Fruit fly (Drosophila melanogaster) whole organism: ENCODE data around the gene CG17597.

Experiments used
- CG8478 ChIP-seq: fragments of >200 bp; optimal IDR thresholded peaks from 2 replicates; lab custom pipeline; 2018; ENCODE audit warnings: inconsistent platforms
- Dll ChIP-seq: fragments of >200 bp; optimal IDR thresholded peaks from 2 replicates; lab custom pipeline; 2017
- EcR ChIP-seq, 2 experiments: fragments of >200 bp; optimal IDR thresholded peaks; 2 replicates each; lab custom pipeline; 2017; ENCODE audit warnings: missing biosample characterization in 2 of 2, missing genetic modification characterization in 2 of 2, missing genetic modification reagents in 2 of 2
- pan ChIP-seq: fragments of >200 bp; optimal IDR thresholded peaks from 2 replicates; lab custom pipeline; 2017
- psq ChIP-seq: fragments of >200 bp; optimal IDR thresholded peaks from 2 replicates; lab custom pipeline; 2017
- usp ChIP-seq: fragments of >200 bp; optimal IDR thresholded peaks from 2 replicates; lab custom pipeline; 2017; ENCODE audit warnings: missing biosample characterization, missing genetic modification characterization, mixed read lengths

CG17597 gene

dm6 chr2L:18795917-18796402, 35.0 kb downstream of the CG17597 start:
- TF ChIP-seq EcR (GFP tag; optimal IDR thresholded peaks at IDR 0.05; lab: Kevin White, UChicago) (no peak), pan (lab: Kevin White, UChicago) (no peak), usp (GFP tag; lab: Kevin White, UChicago) (no peak), psq (lab: Kevin White, UChicago) (no peak), CG8478 (lab: Kevin White, UChicago) (no peak), Dll (lab: Kevin White, UChicago) (peak; percentile 87)

- TF ChIP-seq Dll (lab: Kevin White, UChicago) (no peak), CG8478 (lab: Kevin White, UChicago) (no peak), usp (GFP tag; lab: Kevin White, UChicago) (no peak), psq (lab: Kevin White, UChicago) (no peak), EcR (GFP tag; optimal IDR thresholded peaks at IDR 0.05; lab: Kevin White, UChicago) (no peak), pan (lab: Kevin White, UChicago) (no peak)
Observed at dm6 chr2L:18793243-18793642, 37.7 kb downstream of the CG17597 start.

- TF ChIP-seq psq (lab: Kevin White, UChicago) (no peak), CG8478 (lab: Kevin White, UChicago) (no peak), usp (GFP tag; lab: Kevin White, UChicago) (no peak), pan (lab: Kevin White, UChicago) (no peak), Dll (lab: Kevin White, UChicago) (no peak), EcR (GFP tag; optimal IDR thresholded peaks at IDR 0.05; lab: Kevin White, UChicago) (no peak)
Observed at dm6 chr2L:18792806-18793205, 38.1 kb downstream of the CG17597 start, which contains the start of gene ham. TSS of gene ham (minus strand) at chr2L:18792906.

dm6 chr2L:18789773-18790385, 41.1 kb downstream of the CG17597 start:
- TF ChIP-seq psq (lab: Kevin White, UChicago) (no peak), usp (GFP tag; lab: Kevin White, UChicago) (no peak), Dll (lab: Kevin White, UChicago) (no peak), EcR (GFP tag; optimal IDR thresholded peaks at IDR 0.05; lab: Kevin White, UChicago) (no peak), CG8478 (lab: Kevin White, UChicago) (no peak), pan (lab: Kevin White, UChicago) (no peak)

- TF ChIP-seq EcR (GFP tag; optimal IDR thresholded peaks at IDR 0.05; lab: Kevin White, UChicago): no peak
- TF ChIP-seq CG8478 (lab: Kevin White, UChicago): no peak
- no peak for TF ChIP-seq Dll (lab: Kevin White, UChicago)
- TF ChIP-seq psq (lab: Kevin White, UChicago): no peak
- TF ChIP-seq pan (lab: Kevin White, UChicago): no peak
- TF ChIP-seq usp (GFP tag; lab: Kevin White, UChicago): no peak
Observed at dm6 chr2L:18788953-18789352, 42.0 kb downstream of the CG17597 start.

- TF ChIP-seq usp (GFP tag; lab: Kevin White, UChicago): no peak
- no peak for TF ChIP-seq CG8478 (lab: Kevin White, UChicago)
- no peak for TF ChIP-seq Dll (lab: Kevin White, UChicago)
- TF ChIP-seq psq (lab: Kevin White, UChicago): no peak
- TF ChIP-seq pan (lab: Kevin White, UChicago): no peak
- no peak for TF ChIP-seq EcR (GFP tag; optimal IDR thresholded peaks at IDR 0.05; lab: Kevin White, UChicago)
Observed at dm6 chr2L:18787415-18787989, 43.5 kb downstream of the CG17597 start.

- TF ChIP-seq EcR (GFP tag; optimal IDR thresholded peaks at IDR 0.05; lab: Kevin White, UChicago): no peak
- TF ChIP-seq pan (lab: Kevin White, UChicago): no peak
- TF ChIP-seq Dll (lab: Kevin White, UChicago): no peak
- TF ChIP-seq usp (GFP tag; lab: Kevin White, UChicago): no peak
- TF ChIP-seq psq (lab: Kevin White, UChicago): no peak
- TF ChIP-seq CG8478 (lab: Kevin White, UChicago): no peak
Observed at dm6 chr2L:18785026-18785600, 45.8 kb downstream of the CG17597 start.

- TF ChIP-seq CG8478 (lab: Kevin White, UChicago): no peak
- TF ChIP-seq Dll (lab: Kevin White, UChicago): no peak
- TF ChIP-seq pan (lab: Kevin White, UChicago): no peak
Observed at dm6 chr2L:18783357-18784040, 47.5 kb downstream of the CG17597 start.

- TF ChIP-seq EcR (GFP tag; optimal IDR thresholded peaks at IDR 0.05; lab: Kevin White, UChicago) (no peak), usp (GFP tag; lab: Kevin White, UChicago) (no peak), Dll (lab: Kevin White, UChicago) (no peak), pan (lab: Kevin White, UChicago) (no peak), CG8478 (lab: Kevin White, UChicago) (no peak), psq (lab: Kevin White, UChicago) (no peak)
Observed at dm6 chr2L:18782936-18783335, 48.0 kb downstream of the CG17597 start.

dm6 chr2L:18782212-18782825, 48.6 kb downstream of the CG17597 start:
- TF ChIP-seq usp (GFP tag; lab: Kevin White, UChicago): no peak
- no peak for TF ChIP-seq pan (lab: Kevin White, UChicago)
- no peak for TF ChIP-seq EcR (GFP tag; optimal IDR thresholded peaks at IDR 0.05; lab: Kevin White, UChicago)
- TF ChIP-seq Dll (lab: Kevin White, UChicago): no peak
- TF ChIP-seq CG8478 (lab: Kevin White, UChicago): no peak
- no peak for TF ChIP-seq psq (lab: Kevin White, UChicago)
